Worm (Caenorhabditis elegans) whole organism, L4/young adult: ENCODE results near the gene C17B7.3.

Source experiments
- W03F9.2 ChIP-seq: fragments of 150-350 bp; optimal IDR thresholded peaks from 2 replicates; lab custom pipeline; 2014; ENCODE audit warnings: missing biosample characterization, missing genetic modification characterization
- dao-5 ChIP-seq: sonication (generic microtip); optimal IDR thresholded peaks from 2 replicates; lab custom pipeline; 2016; ENCODE audit warnings: missing genotype, missing genetic modification characterization, moderate library complexity, missing compliant biosample characterization
- him-1 ChIP-seq: sonication (generic microtip); optimal IDR thresholded peaks from 2 replicates; lab custom pipeline; 2016; ENCODE audit warnings: missing genotype, missing genetic modification reagents, missing genetic modification characterization, missing compliant biosample characterization

DNA sequence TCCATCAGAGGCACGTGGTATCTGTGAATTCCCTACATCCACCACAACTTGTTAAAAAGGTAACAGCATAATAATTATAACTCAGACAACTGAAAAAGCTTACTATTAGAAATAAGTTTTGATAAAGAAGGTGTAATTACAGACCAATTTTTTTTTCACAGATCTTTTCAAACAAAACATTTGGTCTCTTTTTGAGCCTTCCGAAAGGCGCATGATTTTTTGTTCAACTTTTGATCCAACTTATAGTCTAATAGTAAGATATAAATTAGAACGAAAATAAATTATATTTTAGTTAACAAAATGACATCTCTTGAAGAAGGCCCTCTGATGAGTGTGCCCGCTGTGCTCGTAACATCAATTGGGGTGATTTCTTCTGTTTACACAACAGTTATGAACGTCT, 34.4 kb upstream of the C17B7.3 start, which contains the start of gene srbc-3:
- TF ChIP-seq W03F9.2 (tag; lab: Kevin White, UChicago) (no peak), him-1 (tag; lab: Kevin White, UChicago) (no peak), dao-5 (tag; lab: Kevin White, UChicago) (no peak)
